Fruit fly (Drosophila melanogaster): Measurements from ENCODE around the gene CrebA.
A peak's percentile ranks its signal among the peaks of the same experiment; 100 is the strongest.

CrebA gene

DNA sequence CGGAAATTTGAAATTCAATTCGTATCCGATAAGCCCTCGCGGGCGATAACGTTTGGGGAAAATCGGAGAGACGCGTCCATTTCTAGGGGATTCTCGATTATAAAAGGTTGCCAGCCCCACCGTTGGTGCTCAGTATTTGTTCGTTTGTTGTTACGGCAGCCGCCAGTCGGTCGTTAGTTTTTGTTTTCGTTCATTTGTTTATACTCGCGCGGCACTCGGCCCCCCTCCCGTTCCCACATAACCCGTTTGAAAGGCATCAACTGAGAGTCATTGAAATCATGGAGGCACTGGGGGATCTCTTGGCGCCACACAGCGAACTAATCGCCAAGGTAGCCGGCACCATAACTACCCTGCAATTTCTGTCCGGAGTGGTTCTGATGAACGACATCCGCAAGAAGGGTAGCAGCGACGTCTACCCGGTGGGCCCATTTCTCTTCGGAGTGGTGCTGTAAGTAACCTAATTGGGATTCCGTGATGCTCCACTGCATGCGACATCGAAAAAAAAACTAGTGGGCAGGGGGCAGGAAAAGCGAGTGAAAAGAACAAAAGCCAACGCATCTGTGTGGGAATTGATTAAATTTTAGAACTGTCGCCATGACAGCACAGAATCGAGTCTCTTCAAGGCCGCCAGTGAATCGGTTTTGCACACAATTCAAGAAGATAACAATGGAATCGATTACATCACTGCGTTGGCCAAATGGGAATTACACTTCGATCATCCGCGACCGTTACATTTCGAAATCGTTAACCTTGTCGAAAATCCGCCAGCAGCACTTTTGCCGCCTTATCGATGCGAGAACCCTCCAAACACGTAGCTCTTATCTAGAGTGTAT is 34.2 kb upstream of the CrebA start, which contains the start of gene CG7272 (continued):
- TF ChIP-seq pb (GFP tag; optimal IDR thresholded peaks at IDR 0.05) (no peak), mld (GFP tag; IDR thresholded peaks at IDR 0.05; ENCODE audit: partially characterized antibody) (0 out of 3 replicates have a peak, but pooled peaks have one; percentile 17), PHDP (tag; optimal IDR thresholded peaks at IDR 0.05) (no peak), CG15479 (GFP tag; optimal IDR thresholded peaks at IDR 0.05) (no peak), CG8290 (GFP tag; optimal IDR thresholded peaks at IDR 0.05) (no peak), CG8290 (tag; optimal IDR thresholded peaks at IDR 0.05) (peak in 1 of 2 experiments; percentile 63), CG34422 (GFP tag; IDR thresholded peaks at IDR 0.05) (peak; percentile 62; the same call in 1 of the 3 replicates), Mrtf (GFP tag; IDR thresholded peaks at IDR 0.05) (no peak), CG10274 (GFP tag; optimal IDR thresholded peaks at IDR 0.05) (peak; percentile 29), CG11085 (GFP tag; IDR thresholded peaks at IDR 0.05) (no peak), lmd (GFP tag; IDR thresholded peaks at IDR 0.05) (peak; percentile 28; the same call in 1 of the 2 replicates), zfh2 (GFP tag; optimal IDR thresholded peaks at IDR 0.05) (peak; percentile 20), trem (tag; optimal IDR thresholded peaks at IDR 0.05) (peak; percentile 97), stwl (tag; optimal IDR thresholded peaks at IDR 0.05) (peak; percentile 17), CG15011 (GFP tag; optimal IDR thresholded peaks at IDR 0.05) (no peak), CG3407 (GFP tag; optimal IDR thresholded peaks at IDR 0.05) (no peak), Lhr (GFP tag; optimal IDR thresholded peaks at IDR 0.05) (peak; percentile 5), Adf1 (GFP tag; IDR thresholded peaks at IDR 0.05) (peak; percentile 37; the same call in 1 of the 2 replicates), CG8478 (optimal IDR thresholded peaks at IDR 0.05) (no peak), CG12942 (GFP tag; optimal IDR thresholded peaks at IDR 0.05) (no peak), CG2678 (tag; optimal IDR thresholded peaks at IDR 0.05) (peak; percentile 24), Dip2 (GFP tag; IDR thresholded peaks at IDR 0.05) (no peak), CG18011 (GFP tag; optimal IDR thresholded peaks at IDR 0.05) (peak; percentile 22), CG13894 (tag; optimal IDR thresholded peaks at IDR 0.05) (peak; percentile 48), bbx (GFP tag; IDR thresholded peaks at IDR 0.05; ENCODE audit: partially characterized antibody) (peak; percentile 43; the same call in 1 of the 2 replicates), Mad (GFP tag; optimal IDR thresholded peaks at IDR 0.05) (no peak), bab2 (GFP tag; optimal IDR thresholded peaks at IDR 0.05) (peak; percentile 8), nmo (GFP tag; optimal IDR thresholded peaks at IDR 0.05) (peak; percentile 19), unpg (GFP tag; optimal IDR thresholded peaks at IDR 0.05) (peak; percentile 7), pho (GFP tag; optimal IDR thresholded peaks at IDR 0.05) (peak; percentile 22), Blimp-1 (GFP tag; optimal IDR thresholded peaks at IDR 0.05) (peak; percentile 17), ato (GFP tag; IDR thresholded peaks at IDR 0.05; ENCODE audit: partially characterized antibody) (peak; percentile 51; the same call in 1 of the 2 replicates), abd-A (tag; optimal IDR thresholded peaks at IDR 0.05) (peak; percentile 55), CG14710 (tag; optimal IDR thresholded peaks at IDR 0.05) (peak; percentile 29), sens (GFP tag) (no peak), CG13296 (GFP tag; optimal IDR thresholded peaks at IDR 0.05) (peak; percentile 34), mam (GFP tag; optimal IDR thresholded peaks at IDR 0.05) (peak; percentile 29), dysf (GFP tag; IDR thresholded peaks at IDR 0.05) (0 out of 3 replicates have a peak, but pooled peaks have one; percentile 32), Bgb (GFP tag; IDR thresholded peaks at IDR 0.05; ENCODE audit: partially characterized antibody) (peak; percentile 68; the same call in 1 of the 2 replicates), CG31365 (tag; optimal IDR thresholded peaks at IDR 0.05) (no peak), Fer2 (tag; optimal IDR thresholded peaks at IDR 0.05) (no peak), CG6654 (GFP tag; optimal IDR thresholded peaks at IDR 0.05) (no peak), sna (GFP tag; IDR thresholded peaks at IDR 0.05; ENCODE audit: partially characterized antibody) (0 out of 2 replicates have a peak, but pooled peaks have one; percentile 36), D19A (tag; optimal IDR thresholded peaks at IDR 0.05) (peak; percentile 73), CG6175 (GFP tag; IDR thresholded peaks at IDR 0.05) (0 out of 3 replicates have a peak, but pooled peaks have one; percentile 22), CG6683 (GFP tag; optimal IDR thresholded peaks at IDR 0.05) (no peak), sug (tag; optimal IDR thresholded peaks at IDR 0.05) (peak; percentile 91), HmgZ (tag; optimal IDR thresholded peaks at IDR 0.05) (peak; percentile 65)

Measured in whole organism, embryonic.